Worm (Caenorhabditis elegans) whole organism, mixed stage, embryonic: ENCODE results near the gene twk-31.

Experiments used
- M03D4.4 ChIP-seq: sonication (generic microtip); optimal IDR thresholded peaks from 2 replicates; lab custom pipeline; 2017; ENCODE audit warnings: mild to moderate bottlenecking, missing genetic modification characterization, missing compliant biosample characterization
- bed-3 ChIP-seq: fragments of 200-800 bp; sonication (Bioruptor generic); optimal IDR thresholded peaks from 3 replicates; lab custom pipeline; 2018; ENCODE audit warnings: mild to moderate bottlenecking, missing genetic modification characterization, moderate library complexity, missing compliant biosample characterization
- ceh-39 ChIP-seq: fragments of 150-350 bp; optimal IDR thresholded peaks from 2 replicates; lab custom pipeline; 2014; ENCODE audit warnings: missing biosample characterization, missing genetic modification characterization
- ceh-43 ChIP-seq: fragments of 200-800 bp; sonication (Bioruptor generic); optimal IDR thresholded peaks from 2 replicates; lab custom pipeline; 2018; ENCODE audit warnings: mild to moderate bottlenecking, missing genetic modification characterization, moderate library complexity, missing compliant biosample characterization
- ceh-83 ChIP-seq: fragments of 200-800 bp; sonication (Bioruptor generic); optimal IDR thresholded peaks from 2 replicates; lab custom pipeline; 2018; ENCODE audit warnings: mild to moderate bottlenecking, missing genetic modification characterization, missing compliant biosample characterization
- ces-1 ChIP-seq: fragments of 150-350 bp; optimal IDR thresholded peaks from 2 replicates; lab custom pipeline; 2014; ENCODE audit warnings: missing biosample characterization, missing genetic modification reagents, missing genetic modification characterization
- cnd-1 ChIP-seq: fragments of 200-800 bp; sonication (Bioruptor generic); optimal IDR thresholded peaks from 2 replicates; lab custom pipeline; 2018; ENCODE audit warnings: mild to moderate bottlenecking, missing genetic modification characterization, missing compliant biosample characterization
- elt-1 ChIP-seq: sonication (generic microtip); optimal IDR thresholded peaks from 2 replicates; lab custom pipeline; 2017; ENCODE audit warnings: missing genetic modification characterization, mild to moderate bottlenecking, missing compliant biosample characterization, antibody characterized with exemption, moderate library complexity, borderline replicate concordance; ENCODE audit not compliant: insufficient read depth
- elt-3 ChIP-seq: fragments of 150-350 bp; optimal IDR thresholded peaks from 2 replicates; lab custom pipeline; 2014; ENCODE audit warnings: missing biosample characterization, missing genetic modification characterization
- flh-1 ChIP-seq: fragments of 200-800 bp; sonication (Bioruptor generic); optimal IDR thresholded peaks from 2 replicates; lab custom pipeline; 2018; ENCODE audit warnings: mild to moderate bottlenecking, missing genetic modification characterization, moderate library complexity, missing compliant biosample characterization
- ham-2 ChIP-seq: fragments of 200-800 bp; sonication (Bioruptor generic); optimal IDR thresholded peaks from 2 replicates; lab custom pipeline; 2018; ENCODE audit warnings: mild to moderate bottlenecking, missing genetic modification characterization, missing compliant biosample characterization
- hlh-1 ChIP-seq: fragments of 150-350 bp; optimal IDR thresholded peaks from 2 replicates; lab custom pipeline; 2014; ENCODE audit warnings: missing biosample characterization, missing genetic modification reagents, missing genetic modification characterization
- lin-13 ChIP-seq: fragments of 150-350 bp; optimal IDR thresholded peaks from 2 replicates; lab custom pipeline; 2014; ENCODE audit warnings: missing biosample characterization, missing genetic modification characterization
- lin-32 ChIP-seq: fragments of 200-800 bp; sonication (Bioruptor generic); optimal IDR thresholded peaks from 2 replicates; lab custom pipeline; 2018; ENCODE audit warnings: mild to moderate bottlenecking, missing genetic modification characterization, missing compliant biosample characterization
- lsy-2 ChIP-seq: fragments of 150-350 bp; optimal IDR thresholded peaks from 2 replicates; lab custom pipeline; 2014; ENCODE audit warnings: missing biosample characterization, missing genetic modification characterization
- mab-5 ChIP-seq: fragments of 150-350 bp; optimal IDR thresholded peaks from 2 replicates; lab custom pipeline; 2014; ENCODE audit warnings: missing biosample characterization, missing genetic modification characterization
- mep-1 ChIP-seq: fragments of 150-350 bp; optimal IDR thresholded peaks from 2 replicates; lab custom pipeline; 2017; ENCODE audit warnings: missing biosample characterization, missing genetic modification reagents, missing genetic modification characterization, inconsistent platforms
- mls-2 ChIP-seq: sonication (generic microtip); optimal IDR thresholded peaks from 2 replicates; lab custom pipeline; 2016; ENCODE audit warnings: mild to moderate bottlenecking, missing genetic modification characterization, moderate library complexity, missing compliant biosample characterization
- nhr-12 ChIP-seq: fragments of 150-350 bp; optimal IDR thresholded peaks from 2 replicates; lab custom pipeline; 2014; ENCODE audit warnings: missing biosample characterization, missing genetic modification characterization
- nhr-2 ChIP-seq: fragments of 150-350 bp; optimal IDR thresholded peaks from 2 replicates; lab custom pipeline; 2014; ENCODE audit warnings: missing biosample characterization, missing genetic modification characterization
- nhr-28 ChIP-seq: fragments of 150-350 bp; optimal IDR thresholded peaks from 2 replicates; lab custom pipeline; 2014; ENCODE audit warnings: missing biosample characterization, missing genetic modification characterization
- nhr-76 ChIP-seq: sonication (generic microtip); optimal IDR thresholded peaks from 2 replicates; lab custom pipeline; 2017; ENCODE audit warnings: missing biosample characterization, missing genetic modification characterization
- pha-4 ChIP-seq: fragments of 150-350 bp; optimal IDR thresholded peaks from 2 replicates; lab custom pipeline; 2018; ENCODE audit warnings: missing biosample characterization, missing genetic modification reagents, missing genetic modification characterization
- snpc-4 ChIP-seq: fragments of 150-350 bp; optimal IDR thresholded peaks from 2 replicates; lab custom pipeline; 2014; ENCODE audit warnings: missing biosample characterization, missing genetic modification characterization
- sptf-1 ChIP-seq: sonication (generic microtip); optimal IDR thresholded peaks from 2 replicates; lab custom pipeline; 2017; ENCODE audit warnings: mild to moderate bottlenecking, missing genetic modification characterization, moderate library complexity, missing compliant biosample characterization
- unc-120 ChIP-seq: sonication (generic microtip); optimal IDR thresholded peaks from 2 replicates; lab custom pipeline; 2017; ENCODE audit warnings: missing genetic modification characterization, missing compliant biosample characterization; ENCODE audit not compliant: poor library complexity, severe bottlenecking
- unc-62 ChIP-seq: fragments of 150-350 bp; optimal IDR thresholded peaks from 2 replicates; lab custom pipeline; 2014; ENCODE audit warnings: missing biosample characterization, missing genetic modification reagents, missing genetic modification characterization
- zip-8 ChIP-seq: fragments of 150-350 bp; optimal IDR thresholded peaks from 2 replicates; lab custom pipeline; 2014; ENCODE audit warnings: missing biosample characterization, missing genetic modification characterization
- ztf-11 ChIP-seq: fragments of 150-350 bp; optimal IDR thresholded peaks from 2 replicates; lab custom pipeline; 2014; ENCODE audit warnings: missing biosample characterization, missing genetic modification characterization

The twk-31 gene

DNA sequence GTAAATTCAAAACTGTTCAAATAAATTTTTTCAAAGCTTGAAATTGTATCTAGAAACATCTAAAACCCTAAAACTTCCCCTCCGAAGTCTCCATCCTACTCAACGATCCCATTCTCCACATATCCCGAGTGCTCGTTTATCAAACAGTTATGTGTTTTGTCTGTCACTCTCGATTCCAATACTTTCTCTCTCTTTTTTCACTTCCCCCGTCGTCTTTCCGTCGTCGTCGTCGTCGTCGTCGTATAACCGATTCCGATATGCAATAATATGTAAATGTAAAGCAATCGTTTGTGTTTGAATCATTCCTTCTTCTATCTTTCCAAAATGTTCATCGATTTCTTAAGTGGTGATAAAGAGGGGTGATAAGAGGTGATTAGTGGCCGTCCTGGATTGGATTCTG is 37.9 kb downstream of the twk-31 start:
- TF ChIP-seq ham-2 = no peak
- no peak for TF ChIP-seq zip-8
- TF ChIP-seq nhr-76 (tag; lab: Kevin White, UChicago) = no peak
- no peak for TF ChIP-seq ztf-11 (tag; lab: Kevin White, UChicago)
- no peak for TF ChIP-seq mep-1 (tag; lab: Kevin White, UChicago)
- TF ChIP-seq nhr-28 (tag; lab: Kevin White, UChicago) = no peak
- TF ChIP-seq M03D4.4 = no peak
- no peak for TF ChIP-seq sptf-1 (tag; lab: Kevin White, UChicago)
- TF ChIP-seq pha-4 (tag; lab: Kevin White, UChicago) = no peak
- no peak for TF ChIP-seq ceh-39 (tag; lab: Kevin White, UChicago)
- no peak for TF ChIP-seq nhr-12 (tag; lab: Kevin White, UChicago)
- TF ChIP-seq elt-1 (tag; lab: Kevin White, UChicago) = no peak
- TF ChIP-seq snpc-4 = no peak
- no peak for TF ChIP-seq unc-62
- no peak for TF ChIP-seq mab-5 (tag; lab: Kevin White, UChicago)
- no peak for TF ChIP-seq bed-3
- no peak for TF ChIP-seq ceh-43 (GFP tag; lab: Kevin White, UChicago)
- no peak for TF ChIP-seq lin-32 (GFP tag; lab: Kevin White, UChicago)

ce11 chrIII:11451380-11451779 is 40.9 kb downstream of the twk-31 start:
- TF ChIP-seq zip-8 = no peak
- no peak for TF ChIP-seq lin-32 (GFP tag; lab: Kevin White, UChicago)
- TF ChIP-seq elt-1 (tag; lab: Kevin White, UChicago) = no peak
- TF ChIP-seq lin-13 = no peak
- TF ChIP-seq unc-62 = no peak
- TF ChIP-seq pha-4 (tag; lab: Kevin White, UChicago) = no peak
- TF ChIP-seq lsy-2 (tag; lab: Kevin White, UChicago) = no peak
- TF ChIP-seq flh-1 = no peak

DNA sequence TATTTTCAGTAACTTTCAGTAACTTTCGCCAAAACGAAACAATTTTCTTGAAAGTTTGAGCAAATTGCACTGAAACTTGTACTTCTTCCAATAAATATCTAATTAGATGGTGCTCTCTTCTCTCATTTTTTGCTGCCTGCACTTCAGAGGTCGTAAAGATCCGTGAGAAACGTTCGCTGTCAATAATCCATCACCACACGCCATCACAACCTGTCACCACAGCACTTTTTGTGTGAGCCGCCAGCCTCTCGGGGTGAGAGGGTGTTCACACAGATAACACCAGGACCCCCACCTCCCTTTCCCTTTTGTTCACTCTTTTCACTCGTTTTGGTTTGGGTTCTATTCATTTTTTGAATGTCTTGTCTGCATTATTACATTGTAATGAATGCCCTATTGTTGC is 42.1 kb downstream of the twk-31 start:
- TF ChIP-seq mls-2 (tag; lab: Kevin White, UChicago) = no peak
- TF ChIP-seq unc-62 = peak; percentile 92
- TF ChIP-seq nhr-2 (tag; lab: Kevin White, UChicago) = peak; percentile 48

DNA sequence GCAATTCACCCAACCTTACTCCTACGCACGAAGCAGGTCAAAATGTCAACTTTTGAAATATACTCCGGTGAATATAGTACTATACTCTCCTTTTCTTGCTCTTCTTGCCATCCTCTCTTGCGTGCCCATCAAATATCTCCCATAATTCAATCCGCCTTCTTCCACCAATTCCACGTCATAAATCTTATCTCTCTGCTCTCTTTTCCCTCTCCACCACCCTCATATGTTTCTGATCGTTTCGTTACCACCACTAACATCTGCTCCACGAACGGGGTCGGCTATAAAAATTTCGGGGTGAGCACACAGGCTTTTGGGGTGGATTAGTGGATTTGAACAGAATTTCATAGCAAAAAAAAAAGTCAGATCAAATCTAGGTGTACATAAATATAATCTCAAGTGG is 43.5 kb downstream of the twk-31 start:
- TF ChIP-seq unc-62 (peak; percentile 19), mab-5 (tag; lab: Kevin White, UChicago) (peak; percentile 45), M03D4.4 (no peak)

ce11 chrIII:11456577-11456976 is 46.1 kb downstream of the twk-31 start, which contains the start of gene plr-1:
Gene plr-1, plus strand, starts transcription at chrIII:11456877.
- TF ChIP-seq elt-3 = no peak
- no peak for TF ChIP-seq M03D4.4
- no peak for TF ChIP-seq cnd-1 (tag; lab: Kevin White, UChicago)
- no peak for TF ChIP-seq nhr-2 (tag; lab: Kevin White, UChicago)
- no peak for TF ChIP-seq hlh-1 (tag; lab: Kevin White, UChicago)
- TF ChIP-seq ces-1 (GFP tag; lab: Kevin White, UChicago) = peak; percentile 44
- TF ChIP-seq nhr-12 (tag; lab: Kevin White, UChicago) = no peak
- no peak for TF ChIP-seq mls-2 (tag; lab: Kevin White, UChicago)
- no peak for TF ChIP-seq unc-120 (tag; lab: Kevin White, UChicago)

DNA sequence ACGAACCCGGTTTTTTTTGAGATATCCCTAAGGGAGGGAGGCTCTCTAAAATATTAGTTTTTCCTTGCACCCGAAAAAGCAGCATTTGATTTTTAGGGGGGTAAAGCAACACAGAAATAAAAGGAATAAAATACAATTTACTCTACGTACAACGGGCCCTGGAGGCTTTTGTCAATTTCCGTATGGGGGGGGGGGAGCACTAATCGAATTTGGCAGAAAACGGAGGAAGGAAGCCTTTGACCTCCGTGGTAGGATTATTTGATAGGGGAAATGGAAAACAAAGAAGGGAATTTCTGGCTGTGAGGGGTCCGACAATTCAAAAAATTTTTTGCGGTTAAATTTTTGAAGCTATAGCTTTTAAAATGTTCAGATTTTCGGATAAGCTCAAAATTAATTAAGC is 47.4 kb downstream of the twk-31 start:
- no peak for TF ChIP-seq mls-2 (tag; lab: Kevin White, UChicago)
- no peak for TF ChIP-seq nhr-76 (tag; lab: Kevin White, UChicago)
- peak; percentile 41 for TF ChIP-seq ceh-83 (GFP tag; lab: Kevin White, UChicago)
- peak; percentile 87 for TF ChIP-seq ces-1 (GFP tag; lab: Kevin White, UChicago)
- peak; percentile 24 for TF ChIP-seq sptf-1 (tag; lab: Kevin White, UChicago)
- TF ChIP-seq, all 35 proteins: peak for 3
